Worm (Caenorhabditis elegans) whole organism, mixed stage, embryonic: Measurements from ENCODE around the gene hel-1.

Experiments
- M03D4.4 ChIP-seq: sonication (generic microtip); optimal IDR thresholded peaks from 2 replicates; lab custom pipeline; 2017; ENCODE audit warnings: mild to moderate bottlenecking, missing genetic modification characterization, missing compliant biosample characterization
- blmp-1 ChIP-seq: fragments of 150-350 bp; optimal IDR thresholded peaks from 2 replicates; lab custom pipeline; 2014; ENCODE audit warnings: missing biosample characterization, missing genetic modification characterization
- ceh-39 ChIP-seq: fragments of 150-350 bp; optimal IDR thresholded peaks from 2 replicates; lab custom pipeline; 2014; ENCODE audit warnings: missing biosample characterization, missing genetic modification characterization
- ceh-43 ChIP-seq: fragments of 200-800 bp; sonication (Bioruptor generic); optimal IDR thresholded peaks from 2 replicates; lab custom pipeline; 2018; ENCODE audit warnings: mild to moderate bottlenecking, missing genetic modification characterization, moderate library complexity, missing compliant biosample characterization
- ces-1 ChIP-seq: fragments of 150-350 bp; optimal IDR thresholded peaks from 2 replicates; lab custom pipeline; 2014; ENCODE audit warnings: missing biosample characterization, missing genetic modification reagents, missing genetic modification characterization
- cnd-1 ChIP-seq: fragments of 200-800 bp; sonication (Bioruptor generic); optimal IDR thresholded peaks from 2 replicates; lab custom pipeline; 2018; ENCODE audit warnings: mild to moderate bottlenecking, missing genetic modification characterization, missing compliant biosample characterization
- drap-1 ChIP-seq: fragments of 200-800 bp; sonication (Bioruptor generic); optimal IDR thresholded peaks from 3 replicates; lab custom pipeline; 2018; ENCODE audit warnings: mild to moderate bottlenecking, missing genetic modification characterization, missing compliant biosample characterization
- elt-1 ChIP-seq: sonication (generic microtip); optimal IDR thresholded peaks from 2 replicates; lab custom pipeline; 2017; ENCODE audit warnings: missing genetic modification characterization, mild to moderate bottlenecking, missing compliant biosample characterization, antibody characterized with exemption, moderate library complexity, borderline replicate concordance; ENCODE audit not compliant: insufficient read depth
- elt-3 ChIP-seq: fragments of 150-350 bp; optimal IDR thresholded peaks from 2 replicates; lab custom pipeline; 2014; ENCODE audit warnings: missing biosample characterization, missing genetic modification characterization
- ham-2 ChIP-seq: fragments of 200-800 bp; sonication (Bioruptor generic); optimal IDR thresholded peaks from 2 replicates; lab custom pipeline; 2018; ENCODE audit warnings: mild to moderate bottlenecking, missing genetic modification characterization, missing compliant biosample characterization
- hlh-1 ChIP-seq: fragments of 150-350 bp; optimal IDR thresholded peaks from 2 replicates; lab custom pipeline; 2014; ENCODE audit warnings: missing biosample characterization, missing genetic modification reagents, missing genetic modification characterization
- lin-13 ChIP-seq: fragments of 150-350 bp; optimal IDR thresholded peaks from 2 replicates; lab custom pipeline; 2014; ENCODE audit warnings: missing biosample characterization, missing genetic modification characterization
- lin-32 ChIP-seq: fragments of 200-800 bp; sonication (Bioruptor generic); optimal IDR thresholded peaks from 2 replicates; lab custom pipeline; 2018; ENCODE audit warnings: mild to moderate bottlenecking, missing genetic modification characterization, missing compliant biosample characterization
- lsy-2 ChIP-seq: fragments of 150-350 bp; optimal IDR thresholded peaks from 2 replicates; lab custom pipeline; 2014; ENCODE audit warnings: missing biosample characterization, missing genetic modification characterization
- mab-5 ChIP-seq: fragments of 150-350 bp; optimal IDR thresholded peaks from 2 replicates; lab custom pipeline; 2014; ENCODE audit warnings: missing biosample characterization, missing genetic modification characterization
- mep-1 ChIP-seq: fragments of 150-350 bp; optimal IDR thresholded peaks from 2 replicates; lab custom pipeline; 2017; ENCODE audit warnings: missing biosample characterization, missing genetic modification reagents, missing genetic modification characterization, inconsistent platforms
- mls-2 ChIP-seq: sonication (generic microtip); optimal IDR thresholded peaks from 2 replicates; lab custom pipeline; 2016; ENCODE audit warnings: mild to moderate bottlenecking, missing genetic modification characterization, moderate library complexity, missing compliant biosample characterization
- nhr-12 ChIP-seq: fragments of 150-350 bp; optimal IDR thresholded peaks from 2 replicates; lab custom pipeline; 2014; ENCODE audit warnings: missing biosample characterization, missing genetic modification characterization
- nhr-2 ChIP-seq: fragments of 150-350 bp; optimal IDR thresholded peaks from 2 replicates; lab custom pipeline; 2014; ENCODE audit warnings: missing biosample characterization, missing genetic modification characterization
- nhr-237 ChIP-seq: fragments of 150-350 bp; optimal IDR thresholded peaks from 2 replicates; lab custom pipeline; 2014; ENCODE audit warnings: missing biosample characterization, missing genetic modification characterization
- nhr-28 ChIP-seq: fragments of 150-350 bp; optimal IDR thresholded peaks from 2 replicates; lab custom pipeline; 2014; ENCODE audit warnings: missing biosample characterization, missing genetic modification characterization
- nhr-76 ChIP-seq: sonication (generic microtip); optimal IDR thresholded peaks from 2 replicates; lab custom pipeline; 2017; ENCODE audit warnings: missing biosample characterization, missing genetic modification characterization
- pha-4 ChIP-seq: fragments of 150-350 bp; optimal IDR thresholded peaks from 2 replicates; lab custom pipeline; 2018; ENCODE audit warnings: missing biosample characterization, missing genetic modification reagents, missing genetic modification characterization
- sem-2 ChIP-seq: fragments of 200-800 bp; sonication (Bioruptor generic); optimal IDR thresholded peaks from 2 replicates; lab custom pipeline; 2018; ENCODE audit warnings: mild to moderate bottlenecking, missing genetic modification characterization, missing compliant biosample characterization
- snpc-4 ChIP-seq: fragments of 150-350 bp; optimal IDR thresholded peaks from 2 replicates; lab custom pipeline; 2014; ENCODE audit warnings: missing biosample characterization, missing genetic modification characterization
- sptf-1 ChIP-seq: sonication (generic microtip); optimal IDR thresholded peaks from 2 replicates; lab custom pipeline; 2017; ENCODE audit warnings: mild to moderate bottlenecking, missing genetic modification characterization, moderate library complexity, missing compliant biosample characterization
- tbx-8 ChIP-seq: fragments of 200-800 bp; sonication (Bioruptor generic); optimal IDR thresholded peaks from 2 replicates; lab custom pipeline; 2018; ENCODE audit warnings: mild to moderate bottlenecking, missing genetic modification characterization, moderate library complexity, missing compliant biosample characterization
- unc-39 ChIP-seq: fragments of 150-350 bp; optimal IDR thresholded peaks from 2 replicates; lab custom pipeline; 2014; ENCODE audit warnings: missing biosample characterization, missing genetic modification characterization
- unc-62 ChIP-seq: fragments of 150-350 bp; optimal IDR thresholded peaks from 2 replicates; lab custom pipeline; 2014; ENCODE audit warnings: missing biosample characterization, missing genetic modification reagents, missing genetic modification characterization
- zip-8 ChIP-seq: fragments of 150-350 bp; optimal IDR thresholded peaks from 2 replicates; lab custom pipeline; 2014; ENCODE audit warnings: missing biosample characterization, missing genetic modification characterization
- ztf-11 ChIP-seq: fragments of 150-350 bp; optimal IDR thresholded peaks from 2 replicates; lab custom pipeline; 2014; ENCODE audit warnings: missing biosample characterization, missing genetic modification characterization

hel-1 gene

DNA sequence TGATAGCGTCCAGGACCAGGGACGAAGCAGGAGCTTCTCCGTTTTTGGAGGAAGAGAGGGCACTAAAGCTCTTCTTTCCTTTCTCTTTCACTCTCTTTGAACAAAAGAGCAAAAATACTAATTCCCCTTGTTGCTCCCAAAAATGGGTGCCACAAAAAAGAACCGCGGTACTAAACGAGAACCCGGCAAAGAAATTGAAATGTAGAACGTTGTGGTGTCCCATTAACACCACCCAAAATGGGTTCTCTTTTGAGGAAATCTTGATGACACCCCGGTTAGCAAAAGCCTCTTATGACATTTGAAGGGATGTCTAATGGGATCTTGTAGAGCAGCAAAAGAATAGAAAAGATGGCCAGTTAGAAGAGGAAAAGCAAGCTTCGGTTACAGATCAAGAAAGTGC, 13.9 kb downstream of the hel-1 start:
- no peak for TF ChIP-seq blmp-1 (tag; lab: Kevin White, UChicago)
- TF ChIP-seq mep-1 (tag; lab: Kevin White, UChicago) = no peak
- TF ChIP-seq elt-3 (tag; lab: Kevin White, UChicago) = no peak
- TF ChIP-seq ham-2 (GFP tag; lab: Kevin White, UChicago) = no peak
- TF ChIP-seq ceh-39 = no peak
- TF ChIP-seq nhr-76 = no peak

DNA sequence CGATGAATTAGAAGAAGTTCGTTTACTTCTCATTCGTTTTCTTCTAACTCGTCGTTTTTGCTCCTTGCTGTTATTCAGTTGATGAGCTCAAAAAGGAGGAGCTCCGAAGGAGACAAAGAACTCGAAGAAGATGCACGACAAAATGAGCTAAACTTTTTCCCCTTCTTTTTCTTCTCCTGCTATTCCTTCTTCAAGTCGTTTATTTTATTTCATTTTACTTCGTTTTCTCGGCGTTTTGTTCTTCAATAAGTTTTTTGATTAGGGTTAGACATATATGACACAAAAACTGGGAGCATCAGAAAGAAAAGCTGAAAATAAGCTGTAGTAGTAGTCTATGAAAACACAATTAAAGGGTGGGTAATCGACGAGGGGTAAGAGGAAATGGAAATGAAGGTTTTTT, 16.7 kb downstream of the hel-1 start:
- TF ChIP-seq snpc-4 (no peak), ham-2 (GFP tag; lab: Kevin White, UChicago) (no peak), ceh-43 (GFP tag; lab: Kevin White, UChicago) (no peak), ces-1 (GFP tag; lab: Kevin White, UChicago) (peak; percentile 64), tbx-8 (GFP tag; lab: Kevin White, UChicago) (no peak), sem-2 (GFP tag; lab: Kevin White, UChicago) (no peak)
- TF ChIP-seq, all 35 proteins: peak for 1

DNA sequence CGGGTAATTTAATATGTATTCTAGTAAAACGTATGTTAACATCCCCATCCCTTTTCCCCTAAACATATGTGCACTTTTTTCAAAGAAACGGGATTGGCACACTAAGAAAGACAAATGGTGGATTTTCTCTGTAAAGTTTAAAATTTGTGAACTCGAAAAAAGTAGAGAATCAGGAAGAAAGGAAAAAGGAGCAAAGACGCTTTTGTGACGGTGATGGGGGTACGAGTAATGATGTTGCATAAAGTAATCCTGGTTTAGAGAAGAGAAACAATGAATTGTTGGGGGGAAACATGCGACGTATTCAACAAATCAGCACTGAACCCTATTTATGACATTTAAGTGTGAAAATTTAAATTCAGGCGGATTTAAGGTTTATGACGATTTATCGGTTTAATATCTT, 17.2 kb downstream of the hel-1 start:
- no peak for TF ChIP-seq tbx-8 (GFP tag; lab: Kevin White, UChicago)
- no peak for TF ChIP-seq mep-1 (tag; lab: Kevin White, UChicago)
- no peak for TF ChIP-seq cnd-1
- TF ChIP-seq nhr-28 = no peak
- no peak for TF ChIP-seq blmp-1 (tag; lab: Kevin White, UChicago)
- no peak for TF ChIP-seq sptf-1 (tag; lab: Kevin White, UChicago)
- TF ChIP-seq lsy-2 = no peak
- TF ChIP-seq ceh-39 = no peak
- TF ChIP-seq mab-5 (tag; lab: Kevin White, UChicago) = no peak
- no peak for TF ChIP-seq ham-2 (GFP tag; lab: Kevin White, UChicago)
- TF ChIP-seq nhr-76 = no peak
- TF ChIP-seq lin-13 (tag; lab: Kevin White, UChicago) = no peak
- no peak for TF ChIP-seq zip-8 (tag; lab: Kevin White, UChicago)
- TF ChIP-seq lin-32 = no peak
- no peak for TF ChIP-seq snpc-4
- TF ChIP-seq nhr-2 (tag; lab: Kevin White, UChicago) = no peak
- no peak for TF ChIP-seq pha-4
- no peak for TF ChIP-seq mls-2
- no peak for TF ChIP-seq elt-3 (tag; lab: Kevin White, UChicago)

DNA sequence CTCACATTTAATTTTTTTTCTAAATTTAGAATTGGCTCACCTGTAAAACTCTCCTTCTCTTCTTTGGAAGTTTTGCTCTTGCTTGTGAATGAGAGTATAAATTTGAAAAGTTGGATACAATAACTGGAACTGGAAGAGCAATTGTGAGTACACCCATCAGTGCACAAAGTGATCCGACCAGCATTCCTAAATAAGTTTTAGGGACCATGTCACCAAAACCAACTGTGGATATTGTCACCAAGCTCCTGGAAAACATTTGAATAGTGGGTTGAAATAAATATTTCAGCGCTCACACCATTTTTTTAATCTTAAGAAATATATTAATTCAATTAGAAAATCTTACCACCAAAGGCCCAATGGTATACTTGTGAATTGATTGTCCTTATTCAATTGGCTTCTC, 20.4 kb downstream of the hel-1 start:
- TF ChIP-seq pha-4 = no peak
- no peak for TF ChIP-seq ham-2 (GFP tag; lab: Kevin White, UChicago)
- TF ChIP-seq elt-3 (tag; lab: Kevin White, UChicago) = no peak
- TF ChIP-seq mls-2 = no peak
- no peak for TF ChIP-seq unc-39 (tag; lab: Kevin White, UChicago)
- TF ChIP-seq lin-13 (tag; lab: Kevin White, UChicago) = no peak
- TF ChIP-seq elt-1 (tag; lab: Kevin White, UChicago) = no peak

DNA sequence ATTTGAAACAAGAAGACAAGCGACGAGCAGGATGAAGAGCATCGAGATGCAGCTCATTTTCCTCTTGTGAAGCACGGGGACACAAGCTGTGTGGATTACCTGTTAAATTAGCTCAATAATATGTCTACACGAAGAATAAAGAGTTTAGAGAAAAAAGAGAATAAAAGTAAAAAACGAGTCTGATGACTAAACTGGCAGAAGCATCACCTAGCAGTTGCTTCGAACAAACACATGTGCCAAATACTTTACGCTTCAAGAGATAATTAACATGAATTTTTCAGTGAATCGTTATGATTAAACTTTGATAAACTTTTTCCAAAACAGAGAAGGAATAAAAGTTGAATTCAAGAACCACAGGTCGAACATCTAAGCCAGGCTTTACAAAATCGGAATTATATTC, 33.4 kb downstream of the hel-1 start, which contains the start of gene nlp-55:
Gene nlp-55, minus strand, starts transcription at position 101 of the 400 bp plus-strand sequence.
- TF ChIP-seq nhr-12 (tag; lab: Kevin White, UChicago) (no peak), M03D4.4 (tag; lab: Kevin White, UChicago) (no peak), tbx-8 (GFP tag; lab: Kevin White, UChicago) (no peak), hlh-1 (no peak), unc-62 (GFP tag; lab: Kevin White, UChicago) (no peak), ham-2 (GFP tag; lab: Kevin White, UChicago) (no peak), pha-4 (no peak), lin-13 (tag; lab: Kevin White, UChicago) (no peak), snpc-4 (no peak)

DNA sequence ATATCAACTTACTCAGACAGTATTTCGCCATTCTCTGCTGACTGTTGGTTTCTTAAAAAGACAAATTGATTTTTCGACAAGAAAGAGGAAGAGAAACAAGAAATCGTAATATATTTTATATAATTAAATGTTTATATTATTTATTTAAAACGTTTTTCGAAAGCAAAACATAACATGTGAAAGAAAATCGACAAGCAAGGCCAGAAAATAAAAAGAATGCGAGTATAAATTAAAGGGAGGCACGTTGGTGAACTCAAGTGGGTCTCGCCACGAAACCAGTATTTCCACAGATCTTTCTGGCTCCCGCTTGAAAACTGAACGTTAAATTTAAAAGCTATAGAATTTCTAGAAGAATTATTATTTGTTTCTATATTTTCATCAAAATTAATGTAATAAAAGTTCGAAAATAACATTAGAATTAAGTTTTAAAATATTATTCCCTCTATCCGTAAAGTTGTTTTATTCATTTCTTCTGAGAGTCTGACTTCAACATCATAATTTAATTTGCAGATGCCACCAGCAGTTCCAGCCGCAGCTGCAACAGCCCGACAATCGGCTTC, 45.4 kb downstream of the hel-1 start, which contains the start of the genes nst-1 and cct-4:
Gene nst-1, minus strand, starts transcription at position 51 of the 560 bp plus-strand sequence.
Gene cct-4, plus strand, starts transcription at position 510 of the 560 bp plus-strand sequence.
- TF ChIP-seq elt-1 (tag; lab: Kevin White, UChicago) = no peak
- peak; percentile 28 for TF ChIP-seq mep-1 (tag; lab: Kevin White, UChicago)
- no peak for TF ChIP-seq nhr-2 (tag; lab: Kevin White, UChicago)
- TF ChIP-seq nhr-12 (tag; lab: Kevin White, UChicago) = no peak
- peak; percentile 39 for TF ChIP-seq ces-1 (GFP tag; lab: Kevin White, UChicago)
- TF ChIP-seq lsy-2 = peak; percentile 32
- TF ChIP-seq pha-4 = no peak
- TF ChIP-seq drap-1 (GFP tag; lab: Kevin White, UChicago) = no peak
- no peak for TF ChIP-seq nhr-28
- peak; percentile 22 for TF ChIP-seq nhr-237
- no peak for TF ChIP-seq ceh-39
- no peak for TF ChIP-seq ztf-11 (tag; lab: Kevin White, UChicago)
- TF ChIP-seq, all 35 proteins: peak for 4
